Worm (Caenorhabditis elegans): ENCODE measurements around the gene vps-50.

DNA sequence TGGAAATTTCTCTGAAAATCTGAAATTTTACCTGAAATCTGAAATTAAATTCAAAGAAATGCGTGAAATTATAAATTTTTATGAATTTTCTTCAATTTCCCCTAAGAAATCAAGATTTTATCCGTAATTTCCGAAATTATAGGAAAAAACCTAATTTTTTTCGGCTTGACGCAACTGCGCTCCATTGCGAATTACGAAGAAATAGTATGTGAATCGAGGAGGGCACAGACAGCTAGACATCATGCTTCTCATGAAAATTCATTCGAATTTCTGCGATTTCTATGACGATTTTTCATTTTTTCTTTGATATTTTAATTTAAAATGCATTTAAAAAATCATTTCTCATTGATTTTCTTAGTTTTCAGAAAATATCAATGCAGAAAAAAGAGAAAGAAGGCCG lies 13.0 kb downstream of the vps-50 start:
- TF ChIP-seq blmp-1 (tag; optimal IDR thresholded peaks at IDR 0.05), result no peak
- TF ChIP-seq sptf-1 (tag; optimal IDR thresholded peaks at IDR 0.05), result no peak
- no peak for TF ChIP-seq nhr-237 (tag; optimal IDR thresholded peaks at IDR 0.05)
- TF ChIP-seq ceh-39 (tag; optimal IDR thresholded peaks at IDR 0.05), result no peak
- TF ChIP-seq snpc-4 (tag; optimal IDR thresholded peaks at IDR 0.05), result no peak
- TF ChIP-seq drap-1 (GFP tag; optimal IDR thresholded peaks at IDR 0.05), result no peak
- peak; percentile 52 for TF ChIP-seq pha-4 (tag; optimal IDR thresholded peaks at IDR 0.05)
- TF ChIP-seq nhr-76 (tag; optimal IDR thresholded peaks at IDR 0.05), result no peak
- no peak for TF ChIP-seq nhr-28 (tag; optimal IDR thresholded peaks at IDR 0.05)

Measured in whole organism, mixed stage, embryonic.